Fruit fly (Drosophila melanogaster) whole organism, wandering third instar larva: ENCODE data around the gene Coq3.

Experiments used
- Dif ChIP-seq: fragments of 200-275, 200-300 bp; sonication (Bioruptor generic); optimal IDR thresholded peaks from 2 replicates; lab custom pipeline; 2018; ENCODE audit warnings: missing biosample characterization, missing genetic modification characterization; ENCODE audit not compliant: partially characterized antibody
- HLH106 ChIP-seq: fragments of 200-800 bp; optimal IDR thresholded peaks from 3 replicates; lab custom pipeline; 2019; ENCODE audit warnings: missing biosample characterization, mild to moderate bottlenecking, missing genetic modification characterization, moderate library complexity
- Vsx2 ChIP-seq: fragments of 200-300, 225-300 bp; sonication (Bioruptor generic); optimal IDR thresholded peaks from 2 replicates; lab custom pipeline; 2018; ENCODE audit warnings: missing biosample characterization, missing genetic modification characterization; ENCODE audit not compliant: partially characterized antibody
- ey ChIP-seq: fragments of 200-800 bp; sonication (Bioruptor generic); optimal IDR thresholded peaks from 2 replicates; lab custom pipeline; 2016; ENCODE audit warnings: missing biosample characterization, missing genetic modification characterization
- psq ChIP-seq: fragments of 200-800 bp; sonication (Bioruptor generic); optimal IDR thresholded peaks from 3 replicates; lab custom pipeline; 2017; ENCODE audit warnings: missing biosample characterization, mild to moderate bottlenecking, missing genetic modification characterization, moderate library complexity
- rgr ChIP-seq: fragments of 200-800 bp; sonication (Bioruptor generic); optimal IDR thresholded peaks from 3 replicates; lab custom pipeline; 2016; ENCODE audit warnings: missing biosample characterization, mild to moderate bottlenecking, missing genetic modification characterization

dm6 chr2L:21142972-21143385 is 15.4 kb downstream of the Coq3 start, which contains the start of gene pths:
- TF ChIP-seq HLH106 (tag; lab: Kevin White, UChicago) (peak; percentile 40), rgr (GFP tag; lab: Kevin White, UChicago) (peak; percentile 36), Dif (no peak), ey (GFP tag; lab: Kevin White, UChicago) (peak; percentile 35), Vsx2 (GFP tag; lab: Kevin White, UChicago) (no peak), psq (GFP tag; lab: Kevin White, UChicago) (no peak)
